Worm (Caenorhabditis elegans) whole organism, L4 larva: ENCODE results near the gene F48E8.4.

Experiments used
- D1046.2 ChIP-seq: fragments of 200-800 bp; sonication (Bioruptor generic); IDR thresholded peaks from 2 replicates; pipeline ENCODE4 v1.3.6; 2022; ENCODE audit warnings: missing genetic modification characterization, missing compliant biosample characterization
- F49E8.2 ChIP-seq: sonication (generic microtip); optimal IDR thresholded peaks from 2 replicates; lab custom pipeline; 2016; ENCODE audit warnings: missing compliant biosample characterization, mild to moderate bottlenecking, missing genetic modification characterization, borderline replicate concordance
- T26A8.4 ChIP-seq: fragments of 200-800 bp; sonication (Bioruptor generic); IDR thresholded peaks from 2 replicates; pipeline ENCODE4 v1.3.6; 2022; ENCODE audit warnings: missing genetic modification characterization, missing compliant biosample characterization
- aha-1 ChIP-seq: fragments of 150-350 bp; peaks from one replicate; lab custom pipeline; 2014; ENCODE audit warnings: missing biosample characterization, missing genetic modification characterization
- ceh-82 ChIP-seq: sonication (generic microtip); optimal IDR thresholded peaks from 2 replicates; lab custom pipeline; 2017; ENCODE audit warnings: missing biosample characterization, missing genetic modification characterization
- daf-12 ChIP-seq: fragments of 150-350 bp; optimal IDR thresholded peaks from 2 replicates; lab custom pipeline; 2014; ENCODE audit warnings: missing biosample characterization, missing genetic modification reagents, missing genetic modification characterization
- daf-16 ChIP-seq, 3 experiments: sonication (generic microtip); optimal IDR thresholded peaks; 2 replicates each; lab custom pipeline; 2016 to 2017; ENCODE audit warnings: missing genetic modification characterization in 3 of 3, missing genetic modification reagents in 3 of 3, mild to moderate bottlenecking in 2 of 3, missing compliant biosample characterization in 2 of 3, missing biosample characterization in 1 of 3, moderate library complexity in 1 of 3
- daf-19 ChIP-seq: fragments of 200-800 bp; sonication (Bioruptor generic); conservative IDR thresholded peaks from 2 replicates; pipeline ENCODE4 v1.3.6; 2022; ENCODE audit warnings: missing genetic modification characterization, missing compliant biosample characterization
- dpl-1 ChIP-seq: fragments of 150-350 bp; optimal IDR thresholded peaks from 2 replicates; lab custom pipeline; 2014; ENCODE audit warnings: missing biosample characterization, missing genetic modification reagents, missing genetic modification characterization
- duxl-1 ChIP-seq: sonication (generic microtip); optimal IDR thresholded peaks from 2 replicates; lab custom pipeline; 2016; ENCODE audit warnings: mild to moderate bottlenecking, missing genetic modification characterization, moderate library complexity, missing compliant biosample characterization; ENCODE audit not compliant: poor library complexity
- dve-1 ChIP-seq: sonication (generic microtip); optimal IDR thresholded peaks from 2 replicates; lab custom pipeline; 2017; ENCODE audit warnings: antibody characterized with exemption, mild to moderate bottlenecking, missing genetic modification characterization, missing compliant biosample characterization; ENCODE audit not compliant: insufficient read depth
- fos-1 ChIP-seq: fragments of 150-350 bp; optimal IDR thresholded peaks from 2 replicates; lab custom pipeline; 2014; ENCODE audit warnings: missing biosample characterization, missing genetic modification characterization
- hif-1 ChIP-seq, 2 experiments: sonication (generic microtip); optimal IDR thresholded peaks; 2 replicates each; lab custom pipeline; 2016 to 2017; ENCODE audit warnings: missing compliant biosample characterization in 2 of 2, missing genetic modification characterization in 2 of 2, missing genetic modification reagents in 2 of 2, missing genotype in 2 of 2, mild to moderate bottlenecking in 1 of 2
- lim-7 ChIP-seq: fragments of 200-800 bp; sonication (Bioruptor generic); IDR thresholded peaks from 2 replicates; pipeline ENCODE4 v1.3.6; 2022; ENCODE audit warnings: missing genetic modification characterization, missing compliant biosample characterization
- lin-13 ChIP-seq: fragments of 150-350 bp; optimal IDR thresholded peaks from 2 replicates; lab custom pipeline; 2014; ENCODE audit warnings: missing biosample characterization, missing genetic modification reagents, missing genetic modification characterization
- lin-15B ChIP-seq: fragments of 150-350 bp; sonication (generic microtip); optimal IDR thresholded peaks from 3 replicates; lab custom pipeline; 2014; ENCODE audit warnings: missing biosample characterization, missing genetic modification characterization
- lin-39 ChIP-seq: fragments of 150-350 bp; optimal IDR thresholded peaks from 2 replicates; lab custom pipeline; 2014; ENCODE audit warnings: missing biosample characterization, missing genetic modification reagents, missing genetic modification characterization
- lir-3 ChIP-seq: sonication (generic microtip); optimal IDR thresholded peaks from 2 replicates; lab custom pipeline; 2016; ENCODE audit warnings: mild to moderate bottlenecking, missing genetic modification characterization, missing compliant biosample characterization
- lsy-2 ChIP-seq, 2 experiments: fragments of 150-350 bp in 1 of 2; sonication (generic microtip) in 1 of 2; optimal IDR thresholded peaks; 2 replicates each; lab custom pipeline; 2014 to 2017; ENCODE audit warnings: missing biosample characterization in 2 of 2, missing genetic modification characterization in 2 of 2
- mdl-1 ChIP-seq, 2 experiments: fragments of 150-350 bp in 1 of 2; sonication (generic microtip) in 1 of 2; optimal IDR thresholded peaks; 2 replicates each; lab custom pipeline; 2014 to 2017; ENCODE audit warnings: missing biosample characterization in 2 of 2, missing genetic modification characterization in 2 of 2
- mep-1 ChIP-seq: fragments of 150-350 bp; sonication (generic microtip); optimal IDR thresholded peaks from 3 replicates; lab custom pipeline; 2014; ENCODE audit warnings: missing biosample characterization, missing genetic modification characterization
- mes-2 ChIP-seq: sonication (generic microtip); optimal IDR thresholded peaks from 2 replicates; lab custom pipeline; 2016; ENCODE audit warnings: missing genotype, mild to moderate bottlenecking, missing genetic modification characterization, missing compliant biosample characterization; ENCODE audit not compliant: poor library complexity, severe bottlenecking
- nhr-10 ChIP-seq: fragments of 150-350 bp; optimal IDR thresholded peaks from 2 replicates; lab custom pipeline; 2014; ENCODE audit warnings: missing biosample characterization, missing genetic modification characterization
- nhr-102 ChIP-seq: sonication (generic microtip); optimal IDR thresholded peaks from 2 replicates; lab custom pipeline; 2016; ENCODE audit warnings: mild to moderate bottlenecking, missing genetic modification characterization, moderate library complexity, missing compliant biosample characterization
- nhr-111 ChIP-seq: fragments of 200-800 bp; sonication (Bioruptor generic); optimal IDR thresholded peaks from 2 replicates; lab custom pipeline; 2018; ENCODE audit warnings: mild to moderate bottlenecking, missing genetic modification characterization, missing compliant biosample characterization
- nhr-42 ChIP-seq: fragments of 200-800 bp; sonication (Bioruptor generic); IDR thresholded peaks from 2 replicates; pipeline ENCODE4 v1.3.6; 2022; ENCODE audit warnings: missing genetic modification characterization, missing compliant biosample characterization
- nhr-48 ChIP-seq: sonication (generic microtip); optimal IDR thresholded peaks from 2 replicates; lab custom pipeline; 2016; ENCODE audit warnings: mild to moderate bottlenecking, missing genetic modification characterization, missing compliant biosample characterization
- nhr-6 ChIP-seq: fragments of 150-350 bp; optimal IDR thresholded peaks from 2 replicates; lab custom pipeline; 2014; ENCODE audit warnings: missing biosample characterization, missing genetic modification characterization
- nhr-77 ChIP-seq: fragments of 150-350 bp; optimal IDR thresholded peaks from 2 replicates; lab custom pipeline; 2014; ENCODE audit warnings: missing biosample characterization, missing genetic modification characterization
- pha-4 ChIP-seq, 2 experiments: fragments of 150-350 bp in 1 of 2; fragments of 200-800 bp in 1 of 2; sonication (Bioruptor generic) in 1 of 2; IDR thresholded peaks in 1 of 2; optimal IDR thresholded peaks in 1 of 2; 2 replicates each; pipeline versions ENCODE4 v1.3.6 to Lab custom; 2014 to 2022; ENCODE audit warnings: missing genetic modification characterization in 2 of 2, missing genetic modification reagents in 2 of 2, missing biosample characterization in 1 of 2, missing compliant biosample characterization in 1 of 2
- sdz-12 ChIP-seq: fragments of 200-800 bp; sonication (Bioruptor generic); optimal IDR thresholded peaks from 2 replicates; lab custom pipeline; 2018; ENCODE audit warnings: mild to moderate bottlenecking, missing genetic modification characterization, missing compliant biosample characterization
- set-16 ChIP-seq: fragments of 200-800 bp; sonication (Bioruptor generic); IDR thresholded peaks from 2 replicates; pipeline ENCODE4 v1.3.6; 2022; ENCODE audit warnings: missing genetic modification reagents, missing genetic modification characterization, missing compliant biosample characterization
- snpc-4 ChIP-seq: fragments of 150-350 bp; optimal IDR thresholded peaks from 2 replicates; lab custom pipeline; 2014; ENCODE audit warnings: missing biosample characterization, missing genetic modification characterization
- unc-130 ChIP-seq: sonication (generic microtip); optimal IDR thresholded peaks from 2 replicates; lab custom pipeline; 2016; ENCODE audit warnings: missing genetic modification reagents, missing genetic modification characterization, missing compliant biosample characterization
- unc-62 ChIP-seq, 3 experiments: fragments of 150-350 bp in 1 of 3; sonication (generic microtip); optimal IDR thresholded peaks in 2 of 3; peaks in 1 of 3; 1 replicate in 1 of 3; 2 replicates in 2 of 3; lab custom pipeline; 2014 to 2017; ENCODE audit warnings: missing biosample characterization in 3 of 3, missing genetic modification characterization in 3 of 3, missing genetic modification reagents in 3 of 3, missing genotype in 1 of 3
- zip-11 ChIP-seq: fragments of 200-800 bp; sonication (Bioruptor generic); IDR thresholded peaks from 2 replicates; pipeline ENCODE4 v1.3.6; 2022; ENCODE audit warnings: missing genetic modification characterization, missing compliant biosample characterization
- ztf-7 ChIP-seq: fragments of 150-350 bp; optimal IDR thresholded peaks from 2 replicates; lab custom pipeline; 2014; ENCODE audit warnings: missing biosample characterization, missing genetic modification characterization

The F48E8.4 gene

ce11 chrIII:5449762-5450308, 3.6 kb upstream of the F48E8.4 start, which contains the start of gene F48E8.8 (continued):
- TF ChIP-seq dve-1 (tag; lab: Kevin White, UChicago) (peak; percentile 68), daf-12 (tag; lab: Kevin White, UChicago) (no peak), daf-16 (GFP tag; optimal IDR thresholded peaks at IDR 0.05; lab: Kevin White, UChicago) (peak in 1 of 2 experiments; percentile 21), daf-16 (tag; optimal IDR thresholded peaks at IDR 0.05; lab: Kevin White, UChicago) (peak; percentile 12), mes-2 (tag; lab: Kevin White, UChicago) (peak; percentile 73), nhr-6 (tag; lab: Kevin White, UChicago) (peak; percentile 21), dpl-1 (GFP tag; lab: Kevin White, UChicago) (peak; percentile 54), lim-7 (GFP tag; lab: Robert Waterston, UW) (no peak), F49E8.2 (no peak), nhr-10 (tag; lab: Kevin White, UChicago) (no peak), hif-1 (tag; optimal IDR thresholded peaks at IDR 0.05; lab: Kevin White, UChicago) (peak in 1 of 2 experiments; percentile 46), mep-1 (tag; lab: Kevin White, UChicago) (peak; percentile 34), zip-11 (no peak), nhr-48 (tag; lab: Kevin White, UChicago) (no peak), unc-62 (GFP tag; optimal IDR thresholded peaks at IDR 0.05 in 1 of 2; lab: Kevin White, UChicago) (peak in 1 of 2 experiments; percentile 89), unc-62 (tag; optimal IDR thresholded peaks at IDR 0.05; lab: Kevin White, UChicago) (no peak), fos-1 (tag; lab: Kevin White, UChicago) (no peak), nhr-111 (GFP tag; lab: Kevin White, UChicago) (no peak), aha-1 (tag; lab: Kevin White, UChicago) (peak; percentile 95), ceh-82 (tag; lab: Kevin White, UChicago) (no peak), set-16 (GFP tag; lab: Robert Waterston, UW) (peak; percentile 44; the same call in 1 of the 2 replicates), daf-19 (GFP tag; lab: Robert Waterston, UW) (no peak), lin-13 (GFP tag; lab: Kevin White, UChicago) (peak; percentile 25), nhr-77 (tag; lab: Kevin White, UChicago) (no peak), nhr-42 (GFP tag; lab: Robert Waterston, UW) (no peak)

- TF ChIP-seq ztf-7 (tag; lab: Kevin White, UChicago) (no peak), nhr-102 (tag; lab: Kevin White, UChicago) (no peak), D1046.2 (GFP tag; lab: Robert Waterston, UW) (no peak), unc-130 (no peak), sdz-12 (GFP tag; lab: Kevin White, UChicago) (no peak), lin-39 (tag; lab: Kevin White, UChicago) (no peak), T26A8.4 (GFP tag; lab: Robert Waterston, UW) (no peak), mdl-1 (tag; optimal IDR thresholded peaks at IDR 0.05; lab: Kevin White, UChicago) (no peak), nhr-6 (tag; lab: Kevin White, UChicago) (no peak), daf-19 (GFP tag; lab: Robert Waterston, UW) (no peak), lir-3 (tag; lab: Kevin White, UChicago) (no peak), nhr-48 (tag; lab: Kevin White, UChicago) (no peak), duxl-1 (tag; lab: Kevin White, UChicago) (no peak), snpc-4 (tag; lab: Kevin White, UChicago) (no peak), lsy-2 (tag; optimal IDR thresholded peaks at IDR 0.05; lab: Kevin White, UChicago) (no peak), lin-15B (tag; lab: Kevin White, UChicago) (no peak), F49E8.2 (no peak), pha-4 (GFP tag; IDR thresholded peaks at IDR 0.05; lab: Robert Waterston, UW) (no peak), pha-4 (tag; optimal IDR thresholded peaks at IDR 0.05; lab: Kevin White, UChicago) (no peak), mep-1 (tag; lab: Kevin White, UChicago) (no peak)
These were observed 3.0 kb upstream of the F48E8.4 start, which contains the start of gene paa-1 for ce11 chrIII:5450430-5450829. Gene paa-1, plus strand, starts transcription at chrIII:5450730.
